Worm (Caenorhabditis elegans): ENCODE measurements around the gene vha-15.
A peak's percentile ranks its signal among the peaks of the same experiment; 100 is the strongest.

The vha-15 gene

ce11 chrX:2287977-2288387 lies 50.3 kb downstream of the vha-15 start (continued):
- TF ChIP-seq nhr-23 (tag; optimal IDR thresholded peaks at IDR 0.05): peak; percentile 34
- TF ChIP-seq nhr-25 (tag; optimal IDR thresholded peaks at IDR 0.05): peak; percentile 50
- TF ChIP-seq lsy-12 (tag; optimal IDR thresholded peaks at IDR 0.05): no peak
- TF ChIP-seq mml-1 (tag; optimal IDR thresholded peaks at IDR 0.05): no peak
- TF ChIP-seq fkh-10 (GFP tag; optimal IDR thresholded peaks at IDR 0.05): no peak
- TF ChIP-seq nhr-76 (tag; optimal IDR thresholded peaks at IDR 0.05): no peak
- TF ChIP-seq nhr-237 (tag; optimal IDR thresholded peaks at IDR 0.05): no peak
- no peak for TF ChIP-seq ZK546.5 (tag; optimal IDR thresholded peaks at IDR 0.05)
- TF ChIP-seq unc-62 (GFP tag; optimal IDR thresholded peaks at IDR 0.05): no peak
- TF ChIP-seq ama-1 (optimal IDR thresholded peaks at IDR 0.05): no peak

All from whole organism, L3 larva.